Fruit fly (Drosophila melanogaster) whole organism, embryonic: Measurements from ENCODE around the gene CG32379.

ENCODE experiments used
- Atf6 ChIP-seq: fragments of 200-800 bp; sonication (Bioruptor generic); IDR thresholded peaks from 2 replicates; pipeline ENCODE4 v1.3.6; 2022; ENCODE audit warnings: missing biosample characterization, missing genetic modification characterization
- CG10462 ChIP-seq: fragments of 200-800 bp; sonication (Bioruptor generic); optimal IDR thresholded peaks from 2 replicates; lab custom pipeline; 2016; ENCODE audit warnings: missing biosample characterization, missing genetic modification characterization
- CG10565 ChIP-seq: fragments of 200-800 bp; sonication (Bioruptor generic); optimal IDR thresholded peaks from 3 replicates; lab custom pipeline; 2016; ENCODE audit warnings: missing biosample characterization, mild to moderate bottlenecking, missing genetic modification characterization
- CG10959 ChIP-seq: fragments of 200-800 bp; sonication (Bioruptor generic); IDR thresholded peaks from 2 replicates; pipeline ENCODE4 v1.3.6; 2022; ENCODE audit warnings: missing biosample characterization, missing genetic modification characterization
- CG12769 ChIP-seq: fragments of 200-800 bp; sonication (Bioruptor generic); optimal IDR thresholded peaks from 2 replicates; lab custom pipeline; 2019; ENCODE audit warnings: missing biosample characterization, mild to moderate bottlenecking, missing genetic modification characterization, moderate library complexity
- CG13775 ChIP-seq: fragments of 200-800 bp; sonication (Bioruptor generic); optimal IDR thresholded peaks from 3 replicates; lab custom pipeline; 2017; ENCODE audit warnings: missing biosample characterization, mild to moderate bottlenecking, missing genetic modification characterization
- CG13894 ChIP-seq: fragments of 200-800 bp; sonication (Bioruptor generic); optimal IDR thresholded peaks from 3 replicates; lab custom pipeline; 2018; ENCODE audit warnings: missing biosample characterization, mild to moderate bottlenecking, missing genetic modification characterization, moderate library complexity
- CG15696 ChIP-seq: fragments of 200-800 bp; sonication (Bioruptor generic); optimal IDR thresholded peaks from 2 replicates; lab custom pipeline; 2019; ENCODE audit warnings: missing biosample characterization, mild to moderate bottlenecking, missing genetic modification characterization, moderate library complexity
- CG2199 ChIP-seq: fragments of 200-800 bp; sonication (Bioruptor generic); IDR thresholded peaks from 3 replicates; pipeline ENCODE4 v1.3.6; 2022; ENCODE audit warnings: missing biosample characterization, missing genetic modification characterization
- CG4328 ChIP-seq: fragments of 200-800 bp; sonication (Bioruptor generic); optimal IDR thresholded peaks from 3 replicates; lab custom pipeline; 2017; ENCODE audit warnings: missing biosample characterization, missing genetic modification reagents, missing genetic modification characterization
- CG7786 ChIP-seq: fragments of 200-800 bp; sonication (Bioruptor generic); optimal IDR thresholded peaks from 2 replicates; lab custom pipeline; 2016; ENCODE audit warnings: missing biosample characterization, missing genetic modification characterization
- CG9932 ChIP-seq: fragments of 200-800 bp; sonication (Bioruptor generic); IDR thresholded peaks from 2 replicates; pipeline ENCODE4 v1.3.6; 2022; ENCODE audit warnings: missing biosample characterization, missing genetic modification characterization
- CTCF ChIP-seq: fragments of 200-800 bp; sonication (Bioruptor generic); optimal IDR thresholded peaks from 2 replicates; lab custom pipeline; 2017; ENCODE audit warnings: missing biosample characterization, mild to moderate bottlenecking, missing genetic modification characterization, moderate library complexity
- D19A ChIP-seq: fragments of 200-800 bp; optimal IDR thresholded peaks from 3 replicates; lab custom pipeline; 2019; ENCODE audit warnings: missing biosample characterization, mild to moderate bottlenecking, missing genetic modification characterization, moderate library complexity
- Dbx ChIP-seq: fragments of 200-800 bp; sonication (Bioruptor generic); IDR thresholded peaks from 3 replicates; pipeline ENCODE4 v1.3.6; 2022; ENCODE audit warnings: missing biosample characterization, missing genetic modification characterization
- Dp ChIP-seq: fragments of 200-800 bp; sonication (Bioruptor generic); optimal IDR thresholded peaks from 2 replicates; lab custom pipeline; 2018; ENCODE audit warnings: missing biosample characterization, mild to moderate bottlenecking, missing genetic modification characterization, moderate library complexity
- Fer1 ChIP-seq: fragments of 200-800 bp; sonication (Bioruptor generic); optimal IDR thresholded peaks from 2 replicates; lab custom pipeline; 2017; ENCODE audit warnings: missing biosample characterization, mild to moderate bottlenecking, missing genetic modification characterization
- HHEX ChIP-seq: fragments of 200-800 bp; sonication (Bioruptor generic); optimal IDR thresholded peaks from 3 replicates; lab custom pipeline; 2017; ENCODE audit warnings: missing biosample characterization, mild to moderate bottlenecking, missing genetic modification characterization, missing genetic modification reagents
- HLH4C ChIP-seq: fragments of 200-800 bp; sonication (Bioruptor generic); IDR thresholded peaks from 3 replicates; pipeline ENCODE4 v1.3.6; 2022; ENCODE audit warnings: missing biosample characterization, missing genetic modification characterization; ENCODE audit not compliant: partially characterized antibody
- HLH54F ChIP-seq: fragments of 200-800 bp; sonication (Bioruptor generic); optimal IDR thresholded peaks from 3 replicates; lab custom pipeline; 2016; ENCODE audit warnings: missing biosample characterization, missing genetic modification characterization
- HmgD ChIP-seq: fragments of 200-800 bp; sonication (Bioruptor generic); optimal IDR thresholded peaks from 3 replicates; lab custom pipeline; 2016; ENCODE audit warnings: missing biosample characterization, missing genetic modification characterization
- Kr ChIP-seq: fragments of 200-800 bp; sonication (Bioruptor generic); optimal IDR thresholded peaks from 2 replicates; lab custom pipeline; 2017; ENCODE audit warnings: missing biosample characterization, mild to moderate bottlenecking, missing genetic modification characterization
- Max ChIP-seq: fragments of 200-800 bp; sonication (Bioruptor generic); optimal IDR thresholded peaks from 2 replicates; lab custom pipeline; 2016; ENCODE audit warnings: missing biosample characterization, mild to moderate bottlenecking, missing genetic modification characterization
- Mrtf ChIP-seq: fragments of 200-800 bp; sonication (Bioruptor generic); IDR thresholded peaks from 3 replicates; pipeline ENCODE4 v1.3.6; 2022; ENCODE audit warnings: missing biosample characterization, missing genetic modification characterization
- Neu2 ChIP-seq: fragments of 200-800 bp; sonication (Bioruptor generic); optimal IDR thresholded peaks from 3 replicates; lab custom pipeline; 2016; ENCODE audit warnings: missing biosample characterization, missing genetic modification characterization, borderline replicate concordance
- Sry-β ChIP-seq: fragments of 200-800 bp; sonication (Bioruptor generic); optimal IDR thresholded peaks from 2 replicates; lab custom pipeline; 2018; ENCODE audit warnings: missing biosample characterization, mild to moderate bottlenecking, missing genetic modification characterization, moderate library complexity
- Taf1 ChIP-seq: fragments of 200-800 bp; sonication (Bioruptor generic); IDR thresholded peaks from 2 replicates; pipeline ENCODE4 v1.3.6; 2022; ENCODE audit warnings: missing biosample characterization, missing genetic modification characterization
- Xbp1 ChIP-seq: fragments of 200-800 bp; sonication (Bioruptor generic); optimal IDR thresholded peaks from 3 replicates; lab custom pipeline; 2016; ENCODE audit warnings: missing biosample characterization, mild to moderate bottlenecking, missing genetic modification characterization
- bcd ChIP-seq: fragments of 200-800 bp; sonication (Bioruptor generic); optimal IDR thresholded peaks from 2 replicates; lab custom pipeline; 2017; ENCODE audit warnings: missing biosample characterization, mild to moderate bottlenecking, missing genetic modification characterization
- chinmo ChIP-seq: fragments of 200-800 bp; sonication (Bioruptor generic); IDR thresholded peaks from 4 replicates; pipeline ENCODE4 v1.3.6; 2022; ENCODE audit warnings: missing biosample characterization, missing genetic modification characterization; ENCODE audit not compliant: partially characterized antibody
- chm ChIP-seq: fragments of 200-800 bp; sonication (Bioruptor generic); IDR thresholded peaks from 2 replicates; pipeline ENCODE4 v1.3.6; 2022; ENCODE audit warnings: missing biosample characterization, missing genetic modification characterization
- crc ChIP-seq: fragments of 200-800 bp; sonication (Bioruptor generic); optimal IDR thresholded peaks from 2 replicates; lab custom pipeline; 2016; ENCODE audit warnings: missing biosample characterization, missing genetic modification characterization
- croc ChIP-seq: fragments of 200-800 bp; sonication (Bioruptor generic); conservative IDR thresholded peaks from 3 replicates; pipeline ENCODE4 v1.3.6; 2022; ENCODE audit warnings: missing biosample characterization, missing genetic modification characterization
- en ChIP-seq: fragments of 200-800 bp; sonication (Bioruptor generic); optimal IDR thresholded peaks from 2 replicates; lab custom pipeline; 2016; ENCODE audit warnings: missing biosample characterization, missing genetic modification characterization
- eve ChIP-seq, 2 experiments: fragments of >200 bp; optimal IDR thresholded peaks; 2 replicates each; lab custom pipeline; 2017; ENCODE audit warnings: missing biosample characterization in 2 of 2, missing genetic modification characterization in 2 of 2
- fd102C ChIP-seq: fragments of 200-800 bp; sonication (Bioruptor generic); optimal IDR thresholded peaks from 2 replicates; lab custom pipeline; 2018; ENCODE audit warnings: missing biosample characterization, mild to moderate bottlenecking, missing genetic modification characterization, moderate library complexity
- fu2 ChIP-seq: fragments of 200-800 bp; sonication (Bioruptor generic); optimal IDR thresholded peaks from 2 replicates; lab custom pipeline; 2016; ENCODE audit warnings: missing biosample characterization, missing genetic modification characterization
- gsb ChIP-seq: fragments of 200-800 bp; sonication (Bioruptor generic); IDR thresholded peaks from 2 replicates; pipeline ENCODE4 v1.3.6; 2022; ENCODE audit warnings: missing biosample characterization, missing genetic modification characterization
- hb ChIP-seq: fragments of 200-800 bp; sonication (Bioruptor generic); IDR thresholded peaks from 3 replicates; pipeline ENCODE4 v1.3.6; 2022; ENCODE audit warnings: missing biosample characterization, missing genetic modification characterization; ENCODE audit not compliant: partially characterized antibody
- hkb ChIP-seq, 2 experiments: fragments of 200-800 bp in 1 of 2; fragments of >200 bp in 1 of 2; sonication (Bioruptor generic) in 1 of 2; IDR thresholded peaks in 1 of 2; optimal IDR thresholded peaks in 1 of 2; 2 replicates each; pipeline versions ENCODE4 v1.3.6 to Lab custom; 2017 to 2022; ENCODE audit warnings: missing biosample characterization in 1 of 2, missing genetic modification characterization in 1 of 2
- klu ChIP-seq: fragments of 200-800 bp; sonication (Bioruptor generic); IDR thresholded peaks from 2 replicates; pipeline ENCODE4 v1.3.6; 2022; ENCODE audit warnings: missing biosample characterization, missing genetic modification characterization
- nerfin-2 ChIP-seq: fragments of 200-800 bp; sonication (Bioruptor generic); IDR thresholded peaks from 2 replicates; pipeline ENCODE4 v1.3.6; 2022; ENCODE audit warnings: missing biosample characterization, missing genetic modification characterization; ENCODE audit not compliant: partially characterized antibody
- p53 ChIP-seq: fragments of 200-800 bp; sonication (Bioruptor generic); optimal IDR thresholded peaks from 2 replicates; lab custom pipeline; 2016; ENCODE audit warnings: missing biosample characterization, missing genetic modification characterization
- repo ChIP-seq: fragments of 200-800 bp; sonication (Bioruptor generic); optimal IDR thresholded peaks from 2 replicates; lab custom pipeline; 2016; ENCODE audit warnings: missing biosample characterization, missing genetic modification characterization
- schlank ChIP-seq: fragments of 200-800 bp; sonication (Bioruptor generic); optimal IDR thresholded peaks from 2 replicates; lab custom pipeline; 2018; ENCODE audit warnings: missing biosample characterization, mild to moderate bottlenecking, missing genetic modification characterization
- sd ChIP-seq: fragments of 200-800 bp; sonication (Bioruptor generic); optimal IDR thresholded peaks from 3 replicates; lab custom pipeline; 2018; ENCODE audit warnings: missing biosample characterization, mild to moderate bottlenecking, missing genetic modification characterization, moderate library complexity
- sens ChIP-seq: fragments of 200-800 bp; sonication (Bioruptor generic); peaks from one replicate; lab custom pipeline; 2016; ENCODE audit warnings: missing biosample characterization, missing genetic modification characterization
- wdn ChIP-seq: fragments of 200-800 bp; sonication (Bioruptor generic); IDR thresholded peaks from 2 replicates; pipeline ENCODE4 v1.3.6; 2022; ENCODE audit warnings: missing biosample characterization, missing genetic modification characterization
- zf30C ChIP-seq: fragments of 200-800 bp; sonication (Bioruptor generic); optimal IDR thresholded peaks from 3 replicates; lab custom pipeline; 2018; ENCODE audit warnings: missing biosample characterization, mild to moderate bottlenecking, missing genetic modification characterization

CG32379 gene

dm6 chr3L:7356386-7357117, 39.6 kb upstream of the CG32379 start, which contains the start of gene CTCF:
CTCF (minus strand) TSS chr3L:7356713.
- TF ChIP-seq croc (GFP tag; lab: Robert Waterston, UW), result peak; percentile 55; the same call in 2 of the 3 replicates
- TF ChIP-seq Xbp1 (GFP tag; lab: Kevin White, UChicago), result peak; percentile 57
- TF ChIP-seq hkb (optimal IDR thresholded peaks at IDR 0.05; lab: Kevin White, UChicago), result no peak
- TF ChIP-seq hkb (GFP tag; IDR thresholded peaks at IDR 0.05; lab: Robert Waterston, UW), result 0 out of 2 replicates have a peak, but pooled peaks have one; percentile 31
- no peak for TF ChIP-seq CG12769
- TF ChIP-seq Sry-β (GFP tag; lab: Kevin White, UChicago), result peak; percentile 30
- TF ChIP-seq HHEX, result no peak
- TF ChIP-seq CG13894, result peak; percentile 35
- no peak for TF ChIP-seq gsb (GFP tag; lab: Robert Waterston, UW)
- peak; percentile 43 for TF ChIP-seq CG9932 (GFP tag; lab: Robert Waterston, UW)
- TF ChIP-seq eve (GFP tag; optimal IDR thresholded peaks at IDR 0.05; lab: Kevin White, UChicago), result no peak
- peak; percentile 50; the same call in 1 of the 2 replicates for TF ChIP-seq nerfin-2 (GFP tag; lab: Robert Waterston, UW)
- no peak for TF ChIP-seq Kr (GFP tag; lab: Kevin White, UChicago)
- TF ChIP-seq Atf6 (GFP tag; lab: Robert Waterston, UW), result no peak
- TF ChIP-seq chm, result no peak
- no peak for TF ChIP-seq crc (GFP tag; lab: Kevin White, UChicago)
- TF ChIP-seq Dbx, result 0 out of 3 replicates have a peak, but pooled peaks have one; percentile 23
- no peak for TF ChIP-seq bcd (GFP tag; lab: Kevin White, UChicago)
- TF ChIP-seq HLH4C, result peak; percentile 82
- no peak for TF ChIP-seq HmgD (GFP tag; lab: Kevin White, UChicago)
- peak; percentile 38 for TF ChIP-seq CG15696 (tag; lab: Kevin White, UChicago)
- peak; percentile 64 for TF ChIP-seq sd (tag; lab: Kevin White, UChicago)
- no peak for TF ChIP-seq CG7786 (GFP tag; lab: Kevin White, UChicago)
- TF ChIP-seq Mrtf (GFP tag; lab: Robert Waterston, UW), result 0 out of 3 replicates have a peak, but pooled peaks have one; percentile 48
- no peak for TF ChIP-seq fu2 (GFP tag; lab: Kevin White, UChicago)
- no peak for TF ChIP-seq fd102C (GFP tag; lab: Kevin White, UChicago)
- no peak for TF ChIP-seq zf30C (GFP tag; lab: Kevin White, UChicago)
- peak; percentile 87 for TF ChIP-seq sens
- TF ChIP-seq CG10565 (GFP tag; lab: Kevin White, UChicago), result no peak
- TF ChIP-seq Fer1, result peak; percentile 62
- peak; percentile 37 for TF ChIP-seq CG13775 (GFP tag; lab: Kevin White, UChicago)
- no peak for TF ChIP-seq CG10462 (GFP tag; lab: Kevin White, UChicago)
- TF ChIP-seq CG10959 (GFP tag; lab: Robert Waterston, UW), result no peak
- no peak for TF ChIP-seq CG4328 (GFP tag; lab: Kevin White, UChicago)
- 0 out of 4 replicates have a peak, but pooled peaks have one; percentile 50 for TF ChIP-seq chinmo (GFP tag; lab: Robert Waterston, UW)
- peak; percentile 73 for TF ChIP-seq Max (GFP tag; lab: Kevin White, UChicago)
- TF ChIP-seq en (GFP tag; lab: Kevin White, UChicago), result peak; percentile 8
- no peak for TF ChIP-seq wdn (GFP tag; lab: Robert Waterston, UW)
- no peak for TF ChIP-seq Taf1 (GFP tag; lab: Robert Waterston, UW)
- TF ChIP-seq Dp, result peak; percentile 51
- no peak for TF ChIP-seq Neu2 (GFP tag; lab: Kevin White, UChicago)
- peak; percentile 65; the same call in 2 of the 3 replicates for TF ChIP-seq hb
- TF ChIP-seq schlank (tag; lab: Kevin White, UChicago), result no peak
- TF ChIP-seq D19A, result peak; percentile 41
- peak; percentile 21 for TF ChIP-seq repo (GFP tag; lab: Kevin White, UChicago)
- TF ChIP-seq CG2199 (GFP tag; lab: Robert Waterston, UW), result no peak
- TF ChIP-seq HLH54F (GFP tag; lab: Kevin White, UChicago), result peak; percentile 20
- no peak for TF ChIP-seq p53
- TF ChIP-seq klu (GFP tag; lab: Robert Waterston, UW), result no peak
- peak; percentile 100 for TF ChIP-seq CTCF
